Worm (Caenorhabditis elegans) whole organism, mixed stage, embryonic: ENCODE data around the gene twk-14.

ENCODE experiments used
- blmp-1 ChIP-seq: fragments of 150-350 bp; optimal IDR thresholded peaks from 2 replicates; lab custom pipeline; 2014; ENCODE audit warnings: missing biosample characterization, missing genetic modification characterization
- ceh-39 ChIP-seq: fragments of 150-350 bp; optimal IDR thresholded peaks from 2 replicates; lab custom pipeline; 2014; ENCODE audit warnings: missing biosample characterization, missing genetic modification characterization
- mab-5 ChIP-seq: fragments of 150-350 bp; optimal IDR thresholded peaks from 2 replicates; lab custom pipeline; 2014; ENCODE audit warnings: missing biosample characterization, missing genetic modification characterization
- mep-1 ChIP-seq: fragments of 150-350 bp; optimal IDR thresholded peaks from 2 replicates; lab custom pipeline; 2017; ENCODE audit warnings: missing biosample characterization, missing genetic modification reagents, missing genetic modification characterization, inconsistent platforms
- nhr-28 ChIP-seq: fragments of 150-350 bp; optimal IDR thresholded peaks from 2 replicates; lab custom pipeline; 2014; ENCODE audit warnings: missing biosample characterization, missing genetic modification characterization
- pha-4 ChIP-seq: fragments of 150-350 bp; optimal IDR thresholded peaks from 2 replicates; lab custom pipeline; 2018; ENCODE audit warnings: missing biosample characterization, missing genetic modification reagents, missing genetic modification characterization
- unc-62 ChIP-seq: fragments of 150-350 bp; optimal IDR thresholded peaks from 2 replicates; lab custom pipeline; 2014; ENCODE audit warnings: missing biosample characterization, missing genetic modification reagents, missing genetic modification characterization

- TF ChIP-seq mab-5 (tag; lab: Kevin White, UChicago) (no peak), nhr-28 (tag; lab: Kevin White, UChicago) (no peak), ceh-39 (tag; lab: Kevin White, UChicago) (no peak), unc-62 (no peak), mep-1 (no peak), blmp-1 (tag; lab: Kevin White, UChicago) (no peak), pha-4 (tag; lab: Kevin White, UChicago) (no peak)
Measured at ce11 chrV:12371386-12371785, 24.1 kb downstream of the twk-14 start, which contains the start of gene F23H12.7.
